Fruit fly (Drosophila melanogaster) whole organism, embryonic: ENCODE results near the gene tinc.

ENCODE experiments used
- B-H1 ChIP-seq: fragments of 200-800 bp; sonication (Bioruptor generic); IDR thresholded peaks from 3 replicates; pipeline ENCODE4 v1.3.6; 2022; ENCODE audit warnings: missing biosample characterization, missing genetic modification characterization
- CG10543 ChIP-seq: fragments of 200-800 bp; sonication (Bioruptor generic); optimal IDR thresholded peaks from 3 replicates; lab custom pipeline; 2017; ENCODE audit warnings: missing biosample characterization, mild to moderate bottlenecking, missing genetic modification characterization, moderate library complexity
- CG11504 ChIP-seq: fragments of 200-800 bp; sonication (Bioruptor generic); optimal IDR thresholded peaks from 3 replicates; lab custom pipeline; 2019; ENCODE audit warnings: missing biosample characterization, mild to moderate bottlenecking, missing genetic modification characterization, moderate library complexity
- CG12391 ChIP-seq: fragments of 200-800 bp; sonication (Bioruptor generic); optimal IDR thresholded peaks from 3 replicates; lab custom pipeline; 2018; ENCODE audit warnings: missing biosample characterization, mild to moderate bottlenecking, missing genetic modification characterization, moderate library complexity
- CG12942 ChIP-seq: fragments of 200-800 bp; sonication (Bioruptor generic); optimal IDR thresholded peaks from 3 replicates; lab custom pipeline; 2016; ENCODE audit warnings: missing biosample characterization, missing genetic modification characterization
- CG13296 ChIP-seq: fragments of 200-800 bp; sonication (Bioruptor generic); optimal IDR thresholded peaks from 3 replicates; lab custom pipeline; 2018; ENCODE audit warnings: missing biosample characterization, mild to moderate bottlenecking, missing genetic modification characterization
- CG14667 ChIP-seq: fragments of 200-800 bp; sonication (Bioruptor generic); IDR thresholded peaks from 2 replicates; pipeline ENCODE4 v1.3.6; 2022; ENCODE audit warnings: missing biosample characterization, missing genetic modification characterization
- CG15479 ChIP-seq: fragments of 200-800 bp; sonication (Bioruptor generic); optimal IDR thresholded peaks from 3 replicates; lab custom pipeline; 2019; ENCODE audit warnings: missing biosample characterization, mild to moderate bottlenecking, missing genetic modification characterization, moderate library complexity
- CG2199 ChIP-seq: fragments of 200-800 bp; sonication (Bioruptor generic); IDR thresholded peaks from 3 replicates; pipeline ENCODE4 v1.3.6; 2022; ENCODE audit warnings: missing biosample characterization, missing genetic modification characterization
- CG2678 ChIP-seq: fragments of 200-800 bp; sonication (Bioruptor generic); optimal IDR thresholded peaks from 3 replicates; lab custom pipeline; 2019; ENCODE audit warnings: missing biosample characterization, mild to moderate bottlenecking, missing genetic modification characterization, moderate library complexity
- CG2712 ChIP-seq: fragments of 200-800 bp; optimal IDR thresholded peaks from 3 replicates; lab custom pipeline; 2019; ENCODE audit warnings: missing biosample characterization, mild to moderate bottlenecking, missing genetic modification characterization, moderate library complexity
- CG3065 ChIP-seq: fragments of 200-800 bp; sonication (Bioruptor generic); optimal IDR thresholded peaks from 2 replicates; lab custom pipeline; 2016; ENCODE audit warnings: missing biosample characterization, missing genetic modification characterization
- CG31224 ChIP-seq: fragments of 200-800 bp; sonication (Bioruptor generic); IDR thresholded peaks from 2 replicates; pipeline ENCODE4 v1.3.6; 2022; ENCODE audit warnings: missing biosample characterization, missing genetic modification characterization
- CG31441 ChIP-seq: fragments of 200-800 bp; sonication (Bioruptor generic); IDR thresholded peaks from 2 replicates; pipeline ENCODE4 v1.3.6; 2022; ENCODE audit warnings: missing biosample characterization, missing genetic modification characterization
- CG3281 ChIP-seq: fragments of 200-800 bp; sonication (Bioruptor generic); optimal IDR thresholded peaks from 3 replicates; lab custom pipeline; 2017; ENCODE audit warnings: missing biosample characterization, mild to moderate bottlenecking, missing genetic modification characterization
- CG34376 ChIP-seq: fragments of 200-800 bp; sonication (Bioruptor generic); optimal IDR thresholded peaks from 2 replicates; lab custom pipeline; 2018; ENCODE audit warnings: missing biosample characterization, mild to moderate bottlenecking, missing genetic modification characterization
- CG4282 ChIP-seq: fragments of 200-800 bp; sonication (Bioruptor generic); optimal IDR thresholded peaks from 2 replicates; lab custom pipeline; 2016; ENCODE audit warnings: missing biosample characterization, missing genetic modification characterization
- CG8290 ChIP-seq, 3 experiments: fragments of 200-800 bp; sonication (Bioruptor generic); optimal IDR thresholded peaks; 2 replicates each; lab custom pipeline; 2016 to 2019; ENCODE audit warnings: missing biosample characterization in 3 of 3, missing genetic modification characterization in 3 of 3, mild to moderate bottlenecking in 2 of 3, moderate library complexity in 1 of 3
- CG9817 ChIP-seq: fragments of 200-800 bp; sonication (Bioruptor generic); optimal IDR thresholded peaks from 2 replicates; lab custom pipeline; 2018; ENCODE audit warnings: missing biosample characterization, mild to moderate bottlenecking, missing genetic modification characterization, moderate library complexity
- CG9876 ChIP-seq: fragments of 200-800 bp; sonication (Bioruptor generic); optimal IDR thresholded peaks from 2 replicates; lab custom pipeline; 2016; ENCODE audit warnings: missing biosample characterization, missing genetic modification characterization
- Dll ChIP-seq: fragments of 200-800 bp; sonication (Bioruptor generic); IDR thresholded peaks from 4 replicates; pipeline ENCODE4 v1.3.6; 2022; ENCODE audit warnings: missing biosample characterization, missing genetic modification characterization; ENCODE audit not compliant: partially characterized antibody
- Drgx ChIP-seq: fragments of 200-800 bp; sonication (Bioruptor generic); IDR thresholded peaks from 2 replicates; pipeline ENCODE4 v1.3.6; 2022; ENCODE audit warnings: missing biosample characterization, missing genetic modification characterization
- H2.0 ChIP-seq: fragments of 200-800 bp; sonication (Bioruptor generic); IDR thresholded peaks from 2 replicates; pipeline ENCODE4 v1.3.6; 2022; ENCODE audit warnings: missing biosample characterization, missing genetic modification characterization
- HLH3B ChIP-seq: fragments of 200-800 bp; sonication (Bioruptor generic); IDR thresholded peaks from 2 replicates; pipeline ENCODE4 v1.3.6; 2022; ENCODE audit warnings: missing biosample characterization, missing genetic modification characterization
- Hmr ChIP-seq: fragments of 200-800 bp; sonication (Bioruptor generic); optimal IDR thresholded peaks from 3 replicates; lab custom pipeline; 2017; ENCODE audit warnings: mild to moderate bottlenecking, missing biosample characterization, missing genetic modification reagents, missing genetic modification characterization
- MESR4 ChIP-seq: fragments of 200-800 bp; sonication (Bioruptor generic); optimal IDR thresholded peaks from 2 replicates; lab custom pipeline; 2018; ENCODE audit warnings: missing biosample characterization, mild to moderate bottlenecking, missing genetic modification characterization, moderate library complexity
- MTF-1 ChIP-seq: fragments of 200-800 bp; sonication (Bioruptor generic); optimal IDR thresholded peaks from 2 replicates; lab custom pipeline; 2018; ENCODE audit warnings: missing biosample characterization, mild to moderate bottlenecking, missing genetic modification characterization, borderline replicate concordance
- Med ChIP-seq: fragments of 200-800 bp; sonication (Bioruptor generic); peaks from one replicate; lab custom pipeline; 2016; ENCODE audit warnings: missing biosample characterization, missing genetic modification characterization, mild to moderate bottlenecking, inconsistent platforms, moderate library complexity
- Nf-YB ChIP-seq: fragments of 200-800 bp; sonication (Bioruptor generic); optimal IDR thresholded peaks from 3 replicates; lab custom pipeline; 2019; ENCODE audit warnings: missing biosample characterization, mild to moderate bottlenecking, missing genetic modification characterization, moderate library complexity
- Rx ChIP-seq: fragments of 200-800 bp; sonication (Bioruptor generic); IDR thresholded peaks from 2 replicates; pipeline ENCODE4 v1.3.6; 2022; ENCODE audit warnings: missing biosample characterization, missing genetic modification characterization
- abd-A ChIP-seq: fragments of 200-800 bp; sonication (Bioruptor generic); optimal IDR thresholded peaks from 3 replicates; lab custom pipeline; 2019; ENCODE audit warnings: missing biosample characterization, mild to moderate bottlenecking, missing genetic modification characterization, moderate library complexity
- aop ChIP-seq: fragments of 200-800 bp; sonication (Bioruptor generic); IDR thresholded peaks from 2 replicates; pipeline ENCODE4 v1.3.6; 2022; ENCODE audit warnings: missing biosample characterization, missing genetic modification characterization
- bbx ChIP-seq: fragments of 200-800 bp; sonication (Bioruptor generic); IDR thresholded peaks from 2 replicates; pipeline ENCODE4 v1.3.6; 2022; ENCODE audit warnings: missing biosample characterization, missing genetic modification characterization; ENCODE audit not compliant: partially characterized antibody
- bigmax ChIP-seq: fragments of 200-800 bp; sonication (Bioruptor generic); optimal IDR thresholded peaks from 2 replicates; lab custom pipeline; 2018; ENCODE audit warnings: missing biosample characterization, mild to moderate bottlenecking, missing genetic modification characterization
- chn ChIP-seq: fragments of 200-800 bp; sonication (Bioruptor generic); optimal IDR thresholded peaks from 2 replicates; lab custom pipeline; 2016; ENCODE audit warnings: missing biosample characterization, missing genetic modification characterization
- ci ChIP-seq: fragments of 200-800 bp; sonication (Bioruptor generic); IDR thresholded peaks from 3 replicates; pipeline ENCODE4 v1.3.6; 2022; ENCODE audit warnings: missing biosample characterization, missing genetic modification characterization
- cwo ChIP-seq: fragments of 200-800 bp; sonication (Bioruptor generic); optimal IDR thresholded peaks from 3 replicates; lab custom pipeline; 2017; ENCODE audit warnings: missing biosample characterization, missing genetic modification characterization, mild to moderate bottlenecking, moderate library complexity, missing genetic modification reagents
- fd102C ChIP-seq: fragments of 200-800 bp; sonication (Bioruptor generic); optimal IDR thresholded peaks from 2 replicates; lab custom pipeline; 2018; ENCODE audit warnings: missing biosample characterization, mild to moderate bottlenecking, missing genetic modification characterization, moderate library complexity
- gro ChIP-seq: fragments of 200-800 bp; sonication (Bioruptor generic); optimal IDR thresholded peaks from 2 replicates; lab custom pipeline; 2016; ENCODE audit warnings: missing biosample characterization, missing genetic modification characterization
- ken ChIP-seq: fragments of 200-800 bp; sonication (Bioruptor generic); IDR thresholded peaks from 3 replicates; pipeline ENCODE4 v1.3.6; 2022; ENCODE audit warnings: missing biosample characterization, missing genetic modification characterization
- klu ChIP-seq: fragments of 200-800 bp; sonication (Bioruptor generic); IDR thresholded peaks from 2 replicates; pipeline ENCODE4 v1.3.6; 2022; ENCODE audit warnings: missing biosample characterization, missing genetic modification characterization
- maf-S ChIP-seq: fragments of 200-800 bp; sonication (Bioruptor generic); optimal IDR thresholded peaks from 2 replicates; lab custom pipeline; 2016; ENCODE audit warnings: missing biosample characterization, missing genetic modification characterization
- mam ChIP-seq: fragments of 200-800 bp; sonication (Bioruptor generic); optimal IDR thresholded peaks from 3 replicates; lab custom pipeline; 2016; ENCODE audit warnings: missing biosample characterization, missing genetic modification characterization
- mirr ChIP-seq: fragments of 200-800 bp; sonication (Bioruptor generic); optimal IDR thresholded peaks from 3 replicates; lab custom pipeline; 2018; ENCODE audit warnings: missing biosample characterization, mild to moderate bottlenecking, missing genetic modification characterization
- mld ChIP-seq: fragments of 200-800 bp; sonication (Bioruptor generic); IDR thresholded peaks from 3 replicates; pipeline ENCODE4 v1.3.6; 2022; ENCODE audit warnings: missing biosample characterization, missing genetic modification characterization; ENCODE audit not compliant: partially characterized antibody
- pan ChIP-seq, 4 experiments: fragments of >200 bp in 3 of 4; fragments of 200-800 bp in 1 of 4; sonication (Bioruptor generic) in 1 of 4; optimal IDR thresholded peaks in 3 of 4; IDR thresholded peaks in 1 of 4; 2 replicates each; pipeline versions ENCODE4 v1.3.6 to Lab custom; 2017 to 2022; ENCODE audit warnings: missing biosample characterization in 2 of 4, missing genetic modification characterization in 2 of 4, mixed read lengths in 1 of 4
- slbo ChIP-seq: fragments of 200-800 bp; sonication (Bioruptor generic); IDR thresholded peaks from 2 replicates; pipeline ENCODE4 v1.3.6; 2022; ENCODE audit warnings: missing biosample characterization, missing genetic modification characterization
- sna ChIP-seq: fragments of 200-800 bp; sonication (Bioruptor generic); IDR thresholded peaks from 2 replicates; pipeline ENCODE4 v1.3.6; 2022; ENCODE audit warnings: missing biosample characterization, missing genetic modification characterization; ENCODE audit not compliant: partially characterized antibody
- stwl ChIP-seq: fragments of 200-800 bp; sonication (Bioruptor generic); optimal IDR thresholded peaks from 3 replicates; lab custom pipeline; 2018; ENCODE audit warnings: missing biosample characterization, mild to moderate bottlenecking, missing genetic modification characterization, moderate library complexity

tinc gene

DNA sequence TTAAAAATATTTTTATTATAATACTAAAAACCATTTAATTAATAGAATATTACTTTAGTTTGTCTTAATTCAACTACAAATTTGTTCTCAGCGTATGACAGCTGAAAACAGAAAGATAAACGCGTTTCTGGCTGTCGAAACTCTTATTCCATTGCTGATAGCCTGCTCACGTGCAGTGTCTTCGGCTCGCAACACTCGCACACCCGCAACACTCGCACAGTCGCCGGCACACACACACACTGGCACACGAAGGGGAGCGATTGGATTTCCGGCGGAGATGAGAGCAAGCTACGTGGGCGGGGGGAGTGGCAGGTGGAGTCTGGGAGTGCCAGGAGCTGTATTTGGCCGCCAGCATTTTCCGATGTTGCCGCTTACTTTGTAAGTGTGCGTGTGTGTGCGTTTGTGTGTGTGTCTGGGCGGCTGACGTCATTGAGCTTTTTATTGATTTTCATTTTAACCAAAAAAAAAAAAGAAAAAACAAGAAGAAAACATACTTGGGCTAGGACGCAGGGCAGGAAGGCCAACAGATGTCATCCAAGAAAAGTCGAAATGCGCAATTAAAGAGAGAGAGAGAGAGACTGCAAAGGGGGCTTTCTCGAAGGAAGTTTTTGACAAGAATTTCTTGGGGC is 106.6 kb downstream of the tinc start (continued):
- TF ChIP-seq CG8290 (GFP tag; optimal IDR thresholded peaks at IDR 0.05; lab: Kevin White, UChicago): no peak
- no peak for TF ChIP-seq CG8290 (tag; optimal IDR thresholded peaks at IDR 0.05; lab: Kevin White, UChicago)
- TF ChIP-seq aop: no peak
- no peak for TF ChIP-seq klu (GFP tag; lab: Robert Waterston, UW)
- TF ChIP-seq CG3281 (GFP tag; lab: Kevin White, UChicago): no peak
- TF ChIP-seq Drgx (GFP tag; lab: Robert Waterston, UW): no peak
- TF ChIP-seq ken: no peak
- no peak for TF ChIP-seq CG4282 (GFP tag; lab: Kevin White, UChicago)
- peak; percentile 86 for TF ChIP-seq abd-A
- no peak for TF ChIP-seq Rx
- TF ChIP-seq CG12391 (tag; lab: Kevin White, UChicago): no peak
- peak; percentile 27 for TF ChIP-seq CG11504 (tag; lab: Kevin White, UChicago)
- no peak for TF ChIP-seq H2.0 (GFP tag; lab: Robert Waterston, UW)
- no peak for TF ChIP-seq CG34376 (GFP tag; lab: Kevin White, UChicago)
- TF ChIP-seq mam (GFP tag; lab: Kevin White, UChicago): no peak
- TF ChIP-seq CG3065: no peak
- TF ChIP-seq Dll: no peak
- TF ChIP-seq CG2199 (GFP tag; lab: Robert Waterston, UW): no peak
- TF ChIP-seq cwo (GFP tag; lab: Kevin White, UChicago): peak; percentile 52
- TF ChIP-seq CG10543 (GFP tag; lab: Kevin White, UChicago): peak; percentile 41
- no peak for TF ChIP-seq CG14667 (GFP tag; lab: Robert Waterston, UW)
- TF ChIP-seq stwl: no peak
- no peak for TF ChIP-seq ci (GFP tag; lab: Robert Waterston, UW)
- no peak for TF ChIP-seq CG12942
- TF ChIP-seq CG13296 (GFP tag; lab: Kevin White, UChicago): no peak
- TF ChIP-seq pan (optimal IDR thresholded peaks at IDR 0.05; lab: Kevin White, UChicago): no peak
- no peak for TF ChIP-seq pan (GFP tag; optimal IDR thresholded peaks at IDR 0.05 in 1 of 2, IDR thresholded peaks at IDR 0.05 in 1 of 2)
- TF ChIP-seq MESR4 (GFP tag; lab: Kevin White, UChicago): no peak
- TF ChIP-seq HLH3B (GFP tag; lab: Robert Waterston, UW): no peak
- no peak for TF ChIP-seq chn (GFP tag; lab: Kevin White, UChicago)
- peak; percentile 22 for TF ChIP-seq CG2678
- TF ChIP-seq mld (GFP tag; lab: Robert Waterston, UW): no peak
- no peak for TF ChIP-seq Nf-YB (GFP tag; lab: Kevin White, UChicago)
- peak; percentile 60 for TF ChIP-seq Med (GFP tag; lab: Kevin White, UChicago)
- TF ChIP-seq slbo (GFP tag; lab: Robert Waterston, UW): no peak
- no peak for TF ChIP-seq CG2712 (tag; lab: Kevin White, UChicago)
- TF ChIP-seq bigmax (GFP tag; lab: Kevin White, UChicago): no peak
- TF ChIP-seq CG9876 (GFP tag; lab: Kevin White, UChicago): no peak
- TF ChIP-seq CG15479 (GFP tag; lab: Kevin White, UChicago): no peak
- no peak for TF ChIP-seq fd102C
- no peak for TF ChIP-seq bbx (GFP tag; lab: Robert Waterston, UW)
- no peak for TF ChIP-seq MTF-1 (GFP tag; lab: Kevin White, UChicago)
- no peak for TF ChIP-seq B-H1 (GFP tag; lab: Robert Waterston, UW)
- no peak for TF ChIP-seq CG31441 (GFP tag; lab: Robert Waterston, UW)
- TF ChIP-seq Hmr (GFP tag; lab: Kevin White, UChicago): peak; percentile 3
- TF ChIP-seq sna (GFP tag; lab: Robert Waterston, UW): no peak
- TF ChIP-seq CG31224 (GFP tag; lab: Robert Waterston, UW): peak; percentile 80
- no peak for TF ChIP-seq gro
- no peak for TF ChIP-seq CG9817 (tag; lab: Kevin White, UChicago)
- TF ChIP-seq mirr: no peak
- no peak for TF ChIP-seq maf-S (GFP tag; lab: Kevin White, UChicago)
